Worm (Caenorhabditis elegans): ENCODE data around the gene scd-1.

scd-1 gene

ce11 chrX:12480447-12480998, 45.1 kb downstream of the scd-1 start, which contains the start of gene atf-6:
Gene atf-6 (plus strand): TSS chrX:12480948.
- peak; percentile 95 for TF ChIP-seq hmg-1.1 (GFP tag; IDR thresholded peaks at IDR 0.05)
- TF ChIP-seq pqm-1 (tag; optimal IDR thresholded peaks at IDR 0.05), result peak; percentile 24
- TF ChIP-seq Y105C5A.15 (GFP tag; IDR thresholded peaks at IDR 0.05), result no peak
- peak; percentile 65; the same call in 1 of the 2 replicates for TF ChIP-seq ceh-20 (GFP tag; IDR thresholded peaks at IDR 0.05)
- TF ChIP-seq nhr-25 (tag; optimal IDR thresholded peaks at IDR 0.05; ENCODE audit: borderline replicate concordance, insufficient read depth), result peak; percentile 93
- TF ChIP-seq Y48G9A.11 (GFP tag; IDR thresholded peaks at IDR 0.05), result no peak
- peak; percentile 65; the same call in 1 of the 2 replicates for TF ChIP-seq pha-4 (GFP tag; IDR thresholded peaks at IDR 0.05)
- TF ChIP-seq pha-4 (tag; optimal IDR thresholded peaks at IDR 0.05), result no peak
- TF ChIP-seq mxl-2 (GFP tag; conservative IDR thresholded peaks at IDR 0.05), result no peak
- peak; percentile 85 for TF ChIP-seq hlh-30 (tag; optimal IDR thresholded peaks at IDR 0.05; ENCODE audit: insufficient read depth)
- TF ChIP-seq nhr-77 (tag; optimal IDR thresholded peaks at IDR 0.05), result peak; percentile 59
- TF ChIP-seq lin-1 (GFP tag; IDR thresholded peaks at IDR 0.05), result no peak
- TF ChIP-seq unc-130 (GFP tag; optimal IDR thresholded peaks at IDR 0.05), result no peak
- peak; percentile 48 for TF ChIP-seq dpl-1 (GFP tag; optimal IDR thresholded peaks at IDR 0.05)
- peak; percentile 48; the same call in 1 of the 2 replicates for TF ChIP-seq T26A8.4 (GFP tag; IDR thresholded peaks at IDR 0.05)
- 0 out of 2 replicates have a peak, but pooled peaks have one; percentile 33 for TF ChIP-seq madf-9 (GFP tag; conservative IDR thresholded peaks at IDR 0.05)
- no peak for TF ChIP-seq lir-3 (tag; optimal IDR thresholded peaks at IDR 0.05)
- peak in 1 of 2 experiments; percentile 96 for TF ChIP-seq unc-62 (GFP tag; optimal IDR thresholded peaks at IDR 0.05 in 1 of 2)
- no peak for TF ChIP-seq unc-62 (tag; optimal IDR thresholded peaks at IDR 0.05)
- no peak for TF ChIP-seq daf-12 (tag; optimal IDR thresholded peaks at IDR 0.05)
- peak; percentile 93 for TF ChIP-seq rbr-2 (tag; optimal IDR thresholded peaks at IDR 0.05)
- TF ChIP-seq nhr-11 (tag; optimal IDR thresholded peaks at IDR 0.05), result peak; percentile 69
- no peak for TF ChIP-seq lin-29 (GFP tag; IDR thresholded peaks at IDR 0.05)
- no peak for TF ChIP-seq zfp-3 (GFP tag; conservative IDR thresholded peaks at IDR 0.05)
- TF ChIP-seq ceh-82 (tag; optimal IDR thresholded peaks at IDR 0.05), result no peak
- TF ChIP-seq hif-1 (tag; optimal IDR thresholded peaks at IDR 0.05), result peak in 1 of 2 experiments; percentile 79
- peak; percentile 73; the same call in 1 of the 2 replicates for TF ChIP-seq nhr-41 (GFP tag; IDR thresholded peaks at IDR 0.05)
- TF ChIP-seq nhr-48 (tag; optimal IDR thresholded peaks at IDR 0.05), result peak; percentile 56
- peak; percentile 15; the same call in 1 of the 2 replicates for TF ChIP-seq tra-1 (GFP tag; IDR thresholded peaks at IDR 0.05)
- no peak for TF ChIP-seq skn-1 (tag; optimal IDR thresholded peaks at IDR 0.05)
- no peak for TF ChIP-seq unc-39 (tag; optimal IDR thresholded peaks at IDR 0.05)
- no peak for TF ChIP-seq ces-1 (GFP tag; optimal IDR thresholded peaks at IDR 0.05)
- TF ChIP-seq spr-1 (tag; optimal IDR thresholded peaks at IDR 0.05), result peak; percentile 29
- TF ChIP-seq snpc-4 (tag; optimal IDR thresholded peaks at IDR 0.05), result no peak
- TF ChIP-seq lin-38 (GFP tag; IDR thresholded peaks at IDR 0.05), result peak; percentile 94
- TF ChIP-seq zag-1 (tag; optimal IDR thresholded peaks at IDR 0.05), result no peak
- peak; percentile 79 for TF ChIP-seq lin-13 (GFP tag; optimal IDR thresholded peaks at IDR 0.05)
- peak; percentile 77 for TF ChIP-seq nhr-102 (tag; optimal IDR thresholded peaks at IDR 0.05)
- TF ChIP-seq F44E2.7 (GFP tag; IDR thresholded peaks at IDR 0.05), result no peak
- TF ChIP-seq lsy-2 (tag; optimal IDR thresholded peaks at IDR 0.05), result peak; percentile 56 to 83
- TF ChIP-seq F49E8.2 (tag; optimal IDR thresholded peaks at IDR 0.05; ENCODE audit: borderline replicate concordance), result no peak
- TF ChIP-seq zfp-2 (tag; optimal IDR thresholded peaks at IDR 0.05), result peak; percentile 17
- TF ChIP-seq ztf-7 (tag; optimal IDR thresholded peaks at IDR 0.05), result no peak
- no peak for TF ChIP-seq daf-8 (GFP tag; IDR thresholded peaks at IDR 0.05)
- TF ChIP-seq nhr-6 (tag; optimal IDR thresholded peaks at IDR 0.05), result peak; percentile 83
- TF ChIP-seq lim-7 (GFP tag; IDR thresholded peaks at IDR 0.05), result 0 out of 2 replicates have a peak, but pooled peaks have one; percentile 51
- no peak; the same call in 1 of the 2 replicates for TF ChIP-seq vab-7 (GFP tag; IDR thresholded peaks at IDR 0.05)
- peak; percentile 86 for TF ChIP-seq ctbp-1 (GFP tag; IDR thresholded peaks at IDR 0.05)
- peak; percentile 91 for TF ChIP-seq hlh-11 (tag; optimal IDR thresholded peaks at IDR 0.05)
- TF ChIP-seq fos-1 (tag; optimal IDR thresholded peaks at IDR 0.05), result no peak
- peak in 1 of 2 experiments; percentile 60 for TF ChIP-seq mdl-1 (tag; optimal IDR thresholded peaks at IDR 0.05)

All from whole organism, L4 larva.